Worm (Caenorhabditis elegans) whole organism, young adult: Measurements from ENCODE around the gene dpy-6.

ENCODE experiments used
- B0035.1 ChIP-seq: sonication (generic microtip); optimal IDR thresholded peaks from 2 replicates; lab custom pipeline; 2016; ENCODE audit warnings: missing genetic modification characterization, mild to moderate bottlenecking, missing compliant biosample characterization, missing genotype, missing genetic modification reagents
- B0336.3 ChIP-seq: fragments of 200-800 bp; sonication (Bioruptor generic); IDR thresholded peaks from 2 replicates; pipeline ENCODE4 v1.3.6; 2022; ENCODE audit warnings: missing genetic modification characterization, missing compliant biosample characterization
- D2030.7 ChIP-seq: fragments of 200-800 bp; sonication (Bioruptor generic); IDR thresholded peaks from 2 replicates; pipeline ENCODE4 v1.3.6; 2022; ENCODE audit warnings: missing genetic modification reagents, missing genetic modification characterization, missing compliant biosample characterization
- F23B12.7 ChIP-seq: sonication (generic microtip); optimal IDR thresholded peaks from 2 replicates; lab custom pipeline; 2017; ENCODE audit warnings: missing genetic modification characterization, mild to moderate bottlenecking, missing compliant biosample characterization, antibody characterized with exemption, moderate library complexity; ENCODE audit not compliant: insufficient read depth
- F39B2.1 ChIP-seq: fragments of 200-800 bp; sonication (Bioruptor generic); IDR thresholded peaks from 2 replicates; pipeline ENCODE4 v1.3.6; 2022; ENCODE audit warnings: missing genetic modification reagents, missing genetic modification characterization, missing compliant biosample characterization
- F52B5.7 ChIP-seq: sonication (generic microtip); optimal IDR thresholded peaks from 2 replicates; lab custom pipeline; 2016; ENCODE audit warnings: mild to moderate bottlenecking, missing genetic modification characterization, missing compliant biosample characterization
- F57A8.1 ChIP-seq: fragments of 200-800 bp; sonication (Bioruptor generic); optimal IDR thresholded peaks from 2 replicates; lab custom pipeline; 2018; ENCODE audit warnings: mild to moderate bottlenecking, missing genetic modification characterization, moderate library complexity, missing compliant biosample characterization
- F57C9.4 ChIP-seq: sonication (generic microtip); optimal IDR thresholded peaks from 2 replicates; lab custom pipeline; 2017; ENCODE audit warnings: mild to moderate bottlenecking, missing genetic modification characterization, missing compliant biosample characterization
- Y53F4B.3 ChIP-seq: fragments of 200-800 bp; sonication (Bioruptor generic); IDR thresholded peaks from 2 replicates; pipeline ENCODE4 v1.3.6; 2022; ENCODE audit warnings: missing genetic modification reagents, missing genetic modification characterization, missing compliant biosample characterization
- Y53G8AR.9 ChIP-seq: fragments of 200-800 bp; sonication (Bioruptor generic); conservative IDR thresholded peaks from 2 replicates; pipeline ENCODE4 v1.3.6; 2022; ENCODE audit warnings: missing genetic modification reagents, missing genetic modification characterization, missing compliant biosample characterization
- Y67H2A.10 ChIP-seq: fragments of 200-800 bp; sonication (Bioruptor generic); conservative IDR thresholded peaks from 2 replicates; pipeline ENCODE4 v1.3.6; 2022; ENCODE audit warnings: missing genetic modification reagents, missing genetic modification characterization, missing compliant biosample characterization
- aptf-3 ChIP-seq: fragments of 200-800 bp; sonication (Bioruptor generic); IDR thresholded peaks from 2 replicates; pipeline ENCODE4 v1.3.6; 2022; ENCODE audit warnings: missing genetic modification characterization, missing compliant biosample characterization
- atf-7 ChIP-seq: sonication (generic microtip); optimal IDR thresholded peaks from 2 replicates; lab custom pipeline; 2017; ENCODE audit warnings: mild to moderate bottlenecking, missing genetic modification characterization, missing compliant biosample characterization
- cebp-1 ChIP-seq, 2 experiments: fragments of 200-800 bp in 1 of 2; sonication (Bioruptor generic) in 1 of 2; sonication (generic microtip) in 1 of 2; IDR thresholded peaks in 1 of 2; optimal IDR thresholded peaks in 1 of 2; 2 replicates each; pipeline versions ENCODE4 v1.3.6 to Lab custom; 2017 to 2022; ENCODE audit warnings: missing compliant biosample characterization in 2 of 2, missing genetic modification characterization in 2 of 2, mild to moderate bottlenecking in 1 of 2, missing genetic modification reagents in 1 of 2, moderate library complexity in 1 of 2
- ceh-79 ChIP-seq: sonication (generic microtip); optimal IDR thresholded peaks from 2 replicates; lab custom pipeline; 2017; ENCODE audit warnings: mild to moderate bottlenecking, missing genetic modification characterization, missing compliant biosample characterization
- dox-1 ChIP-seq: fragments of 200-800 bp; sonication (Bioruptor generic); IDR thresholded peaks from 2 replicates; pipeline ENCODE4 v1.3.6; 2022; ENCODE audit warnings: missing genetic modification reagents, missing genetic modification characterization, missing compliant biosample characterization
- egl-18 ChIP-seq: fragments of 200-800 bp; sonication (Bioruptor generic); IDR thresholded peaks from 2 replicates; pipeline ENCODE4 v1.3.6; 2022; ENCODE audit warnings: missing genetic modification reagents, missing genetic modification characterization, missing compliant biosample characterization
- egl-44 ChIP-seq: fragments of 200-800 bp; sonication (Bioruptor generic); IDR thresholded peaks from 2 replicates; pipeline ENCODE4 v1.3.6; 2022; ENCODE audit warnings: missing genetic modification reagents, missing genetic modification characterization, missing compliant biosample characterization
- ets-4 ChIP-seq: fragments of 200-800 bp; sonication (Bioruptor generic); optimal IDR thresholded peaks from 2 replicates; lab custom pipeline; 2018; ENCODE audit warnings: mild to moderate bottlenecking, missing genetic modification characterization, missing compliant biosample characterization
- hsf-1 ChIP-seq: fragments of 200-800 bp; sonication (Bioruptor generic); IDR thresholded peaks from 2 replicates; pipeline ENCODE4 v1.3.6; 2022; ENCODE audit warnings: missing genetic modification reagents, missing genetic modification characterization, missing compliant biosample characterization
- let-607 ChIP-seq, 2 experiments: fragments of 200-800 bp in 1 of 2; sonication (Bioruptor generic) in 1 of 2; sonication (generic microtip) in 1 of 2; optimal IDR thresholded peaks; 2 replicates each; lab custom pipeline; 2016 to 2018; ENCODE audit warnings: mild to moderate bottlenecking in 2 of 2, missing compliant biosample characterization in 2 of 2, missing genetic modification characterization in 2 of 2, moderate library complexity in 2 of 2, missing genotype in 1 of 2
- lin-40 ChIP-seq: sonication (generic microtip); optimal IDR thresholded peaks from 2 replicates; lab custom pipeline; 2016; ENCODE audit warnings: missing genetic modification characterization, mild to moderate bottlenecking, missing compliant biosample characterization, missing genotype, missing genetic modification reagents
- lin-54 ChIP-seq: fragments of 200-800 bp; sonication (Bioruptor generic); optimal IDR thresholded peaks from 2 replicates; lab custom pipeline; 2018; ENCODE audit warnings: mild to moderate bottlenecking, missing genetic modification characterization, missing compliant biosample characterization
- nfyb-1 ChIP-seq: fragments of 200-800 bp; sonication (Bioruptor generic); IDR thresholded peaks from 2 replicates; pipeline ENCODE4 v1.3.6; 2022; ENCODE audit warnings: missing genetic modification reagents, missing genetic modification characterization, missing compliant biosample characterization
- nhr-80 ChIP-seq: sonication (generic microtip); optimal IDR thresholded peaks from 2 replicates; lab custom pipeline; 2016; ENCODE audit warnings: missing genetic modification characterization, missing compliant biosample characterization
- nhr-90 ChIP-seq: sonication (generic microtip); optimal IDR thresholded peaks from 2 replicates; lab custom pipeline; 2016; ENCODE audit warnings: missing genotype, mild to moderate bottlenecking, missing genetic modification characterization, missing compliant biosample characterization
- pha-4 ChIP-seq: fragments of 150-350 bp; sonication (generic microtip); optimal IDR thresholded peaks from 2 replicates; lab custom pipeline; 2014; ENCODE audit warnings: missing biosample characterization, missing genetic modification reagents, missing genetic modification characterization
- sdz-38 ChIP-seq: sonication (generic microtip); optimal IDR thresholded peaks from 2 replicates; lab custom pipeline; 2016; ENCODE audit warnings: missing genotype, missing genetic modification characterization, missing compliant biosample characterization
- sptf-2 ChIP-seq: fragments of 200-800 bp; sonication (Bioruptor generic); optimal IDR thresholded peaks from 2 replicates; lab custom pipeline; 2018; ENCODE audit warnings: mild to moderate bottlenecking, missing genetic modification characterization, missing compliant biosample characterization
- tlf-1 ChIP-seq: fragments of 200-800 bp; sonication (Bioruptor generic); optimal IDR thresholded peaks from 2 replicates; lab custom pipeline; 2018; ENCODE audit warnings: mild to moderate bottlenecking, missing genetic modification characterization, missing compliant biosample characterization
- unc-62 ChIP-seq: fragments of 150-350 bp; optimal IDR thresholded peaks from 2 replicates; lab custom pipeline; 2014; ENCODE audit warnings: missing biosample characterization, missing genetic modification reagents, missing genetic modification characterization
- zim-3 ChIP-seq: sonication (generic microtip); optimal IDR thresholded peaks from 2 replicates; lab custom pipeline; 2017; ENCODE audit warnings: mild to moderate bottlenecking, missing genetic modification characterization, moderate library complexity, missing compliant biosample characterization
- ztf-26 ChIP-seq: sonication (generic microtip); optimal IDR thresholded peaks from 2 replicates; lab custom pipeline; 2017; ENCODE audit warnings: missing genetic modification characterization, missing compliant biosample characterization

Gene dpy-6

ce11 chrX:8473468-8473867, 18.0 kb upstream of the dpy-6 start:
- TF ChIP-seq hsf-1 (GFP tag; lab: Robert Waterston, UW) (no peak), B0336.3 (GFP tag; lab: Robert Waterston, UW) (0 out of 2 replicates have a peak, but pooled peaks have one; percentile 37), nhr-80 (tag; lab: Kevin White, UChicago) (peak; percentile 89), nhr-90 (tag; lab: Kevin White, UChicago) (peak; percentile 3), D2030.7 (GFP tag; lab: Robert Waterston, UW) (no peak), unc-62 (peak; percentile 20), Y53F4B.3 (no peak), egl-44 (peak; percentile 55; the same call in 1 of the 2 replicates), cebp-1 (GFP tag; IDR thresholded peaks at IDR 0.05; lab: Robert Waterston, UW) (peak; percentile 87), cebp-1 (tag; optimal IDR thresholded peaks at IDR 0.05; lab: Kevin White, UChicago) (peak; percentile 87), atf-7 (peak; percentile 51), pha-4 (tag; lab: Kevin White, UChicago) (no peak), Y53G8AR.9 (0 out of 2 replicates have a peak, but pooled peaks have one; percentile 48), let-607 (tag; optimal IDR thresholded peaks at IDR 0.05; lab: Kevin White, UChicago) (peak in 1 of 2 experiments; percentile 71), lin-40 (tag; lab: Kevin White, UChicago) (peak; percentile 5), egl-18 (GFP tag; lab: Robert Waterston, UW) (no peak), ceh-79 (tag; lab: Kevin White, UChicago) (no peak), ets-4 (GFP tag; lab: Kevin White, UChicago) (peak; percentile 36)

ce11 chrX:8470126-8470772, 14.8 kb upstream of the dpy-6 start, which contains the start of gene mec-10:
Gene mec-10, minus strand, starts transcription at chrX:8470314.
- no peak for TF ChIP-seq aptf-3 (GFP tag; lab: Robert Waterston, UW)
- peak; percentile 83 for TF ChIP-seq nhr-80 (tag; lab: Kevin White, UChicago)
- no peak for TF ChIP-seq nfyb-1 (GFP tag; lab: Robert Waterston, UW)
- TF ChIP-seq tlf-1 (GFP tag; lab: Kevin White, UChicago) = no peak
- no peak for TF ChIP-seq atf-7
- TF ChIP-seq Y67H2A.10 (GFP tag; lab: Robert Waterston, UW) = no peak
- no peak for TF ChIP-seq B0035.1 (tag; lab: Kevin White, UChicago)
- TF ChIP-seq dox-1 (GFP tag; lab: Robert Waterston, UW) = 0 out of 2 replicates have a peak, but pooled peaks have one; percentile 16
- TF ChIP-seq F52B5.7 (tag; lab: Kevin White, UChicago) = no peak
- TF ChIP-seq F23B12.7 (tag; lab: Kevin White, UChicago) = no peak
- TF ChIP-seq cebp-1 (GFP tag; IDR thresholded peaks at IDR 0.05; lab: Robert Waterston, UW) = peak; percentile 61; the same call in 1 of the 2 replicates
- no peak for TF ChIP-seq cebp-1 (tag; optimal IDR thresholded peaks at IDR 0.05; lab: Kevin White, UChicago)
- TF ChIP-seq unc-62 = no peak
- TF ChIP-seq zim-3 (tag; lab: Kevin White, UChicago) = no peak

- TF ChIP-seq Y67H2A.10 (GFP tag; lab: Robert Waterston, UW) = no peak
- TF ChIP-seq F39B2.1 = no peak
- no peak for TF ChIP-seq F57A8.1 (GFP tag; lab: Kevin White, UChicago)
- no peak for TF ChIP-seq lin-54 (GFP tag; lab: Kevin White, UChicago)
These were observed 8.5 kb upstream of the dpy-6 start for ce11 chrX:8463889-8464444.

ce11 chrX:8463085-8463645, 7.7 kb upstream of the dpy-6 start, which contains the start of gene F16F9.4:
Gene F16F9.4, minus strand, starts transcription at chrX:8463360.
- no peak for TF ChIP-seq F57C9.4 (tag; lab: Kevin White, UChicago)
- TF ChIP-seq sptf-2 (GFP tag; lab: Kevin White, UChicago) = no peak
- peak; percentile 44 for TF ChIP-seq nhr-80 (tag; lab: Kevin White, UChicago)
- no peak for TF ChIP-seq sdz-38 (tag; lab: Kevin White, UChicago)
- no peak for TF ChIP-seq ztf-26 (tag; lab: Kevin White, UChicago)
- TF ChIP-seq, all 124 proteins: peak for 1
